Fruit fly (Drosophila melanogaster): ENCODE data around the gene NHP2.

NHP2 gene

DNA sequence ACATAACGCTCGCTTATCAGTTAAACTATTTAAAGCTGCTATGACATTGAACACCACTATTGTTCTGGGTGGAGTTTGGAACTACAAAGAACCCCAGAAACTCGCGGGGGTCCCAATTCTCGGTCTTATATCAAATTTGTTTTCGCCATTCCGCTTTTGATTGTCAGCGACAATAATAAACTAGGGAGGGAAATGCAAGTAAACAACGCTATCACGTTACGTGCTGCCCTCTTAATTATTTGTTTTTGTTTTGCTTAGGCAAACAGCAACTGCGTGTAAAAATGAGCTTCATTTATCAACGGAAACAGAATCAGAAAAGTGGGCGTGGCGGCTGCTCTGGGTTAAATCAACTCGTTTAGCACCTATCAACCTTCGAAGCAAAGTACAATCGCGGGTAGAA lies 21.8 kb downstream of the NHP2 start (continued):
- no peak for TF ChIP-seq dati (GFP tag; IDR thresholded peaks at IDR 0.05)
- TF ChIP-seq CG9215 (GFP tag; IDR thresholded peaks at IDR 0.05): no peak
- no peak for TF ChIP-seq Abd-B (GFP tag; optimal IDR thresholded peaks at IDR 0.05)

DNA sequence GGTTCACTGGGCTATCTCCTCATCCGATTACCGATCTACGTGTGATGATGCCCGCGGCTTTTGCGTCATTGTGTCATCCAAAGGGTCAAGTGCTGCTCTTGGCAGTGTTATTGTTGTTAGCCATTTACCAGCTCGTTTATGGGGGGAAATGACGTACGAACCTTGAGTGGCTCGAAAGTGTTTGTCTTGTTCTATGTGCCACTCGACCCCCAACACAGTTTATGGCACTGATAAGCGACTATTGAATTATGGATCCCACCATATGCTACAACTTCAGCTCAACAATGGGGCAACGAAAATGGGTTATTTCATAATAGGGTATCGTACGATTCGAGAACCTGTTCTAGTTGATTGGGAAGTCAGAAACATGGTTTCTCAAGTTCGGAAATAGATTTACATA lies 22.7 kb downstream of the NHP2 start:
- TF ChIP-seq vnd (GFP tag; IDR thresholded peaks at IDR 0.05; ENCODE audit: partially characterized antibody) (0 out of 3 replicates have a peak, but pooled peaks have one; percentile 22), exex (tag; optimal IDR thresholded peaks at IDR 0.05) (peak; percentile 10), D19B (GFP tag; optimal IDR thresholded peaks at IDR 0.05) (peak; percentile 25), Hr78 (GFP tag; optimal IDR thresholded peaks at IDR 0.05) (peak in 1 of 2 experiments; percentile 64), twi (tag; optimal IDR thresholded peaks at IDR 0.05) (peak; percentile 54), Lim3 (GFP tag; IDR thresholded peaks at IDR 0.05) (no peak), CG2678 (tag; optimal IDR thresholded peaks at IDR 0.05) (peak; percentile 3), B-H2 (GFP tag; optimal IDR thresholded peaks at IDR 0.05) (no peak), mirr (GFP tag; optimal IDR thresholded peaks at IDR 0.05) (peak; percentile 49), CG34376 (GFP tag; optimal IDR thresholded peaks at IDR 0.05) (peak; percentile 50), CG3163 (GFP tag; optimal IDR thresholded peaks at IDR 0.05) (no peak), Med (GFP tag) (peak; percentile 73), chinmo (GFP tag; IDR thresholded peaks at IDR 0.05; ENCODE audit: partially characterized antibody) (0 out of 4 replicates have a peak, but pooled peaks have one; percentile 67), Bgb (GFP tag; IDR thresholded peaks at IDR 0.05; ENCODE audit: partially characterized antibody) (no peak), CG12769 (tag; optimal IDR thresholded peaks at IDR 0.05) (peak; percentile 5), sug (tag; optimal IDR thresholded peaks at IDR 0.05) (peak; percentile 96)

DNA sequence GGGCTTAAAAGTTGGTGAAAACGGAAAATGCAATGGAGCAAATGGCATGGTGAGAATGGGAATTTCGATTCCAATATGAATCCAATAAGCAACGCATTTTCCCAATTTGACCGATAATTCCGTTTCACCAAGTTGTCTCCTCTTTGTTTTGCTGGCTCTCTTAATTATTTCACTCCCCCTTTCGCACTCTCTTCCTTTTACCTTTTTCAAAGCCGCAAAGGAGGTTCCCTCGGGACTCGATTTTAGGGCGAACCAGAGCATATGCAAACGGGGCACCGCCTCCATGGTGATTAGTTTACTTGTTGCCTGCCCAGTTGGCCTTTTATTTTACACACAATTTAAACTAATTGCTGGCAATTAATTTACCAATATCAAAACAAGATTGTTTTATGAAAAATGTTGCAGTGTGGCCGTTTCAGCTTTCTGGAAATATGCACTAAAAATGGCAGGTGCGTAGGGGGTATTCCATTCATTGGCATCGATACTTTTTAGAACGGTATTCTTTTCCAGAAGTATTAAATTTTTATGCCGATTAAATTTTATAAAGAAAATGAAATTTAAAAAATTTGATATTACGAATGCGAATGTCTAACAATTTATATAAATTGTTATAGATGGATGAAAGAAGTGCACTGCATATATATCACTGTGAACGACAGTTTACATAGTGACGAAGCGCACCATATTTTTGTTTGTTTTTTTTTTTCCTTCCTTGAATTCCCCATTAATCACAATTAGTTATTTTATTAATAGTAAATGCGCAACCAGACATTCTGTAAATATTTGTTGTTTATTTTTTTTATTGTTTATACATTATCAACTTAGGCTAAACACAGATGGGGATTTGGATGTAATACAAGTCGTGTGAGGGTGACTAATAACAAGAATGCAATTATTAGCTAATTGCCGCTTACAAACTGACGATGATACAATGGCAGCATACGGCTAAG lies 26.0 kb downstream of the NHP2 start, which contains the start of gene mop:
Gene mop, minus strand, starts transcription at position 419 of the 950 bp plus-strand sequence.
- peak; percentile 59 for TF ChIP-seq CG12104 (GFP tag; optimal IDR thresholded peaks at IDR 0.05)
- TF ChIP-seq HmgZ (tag; optimal IDR thresholded peaks at IDR 0.05): peak; percentile 8
- no peak for TF ChIP-seq Asciz (GFP tag; optimal IDR thresholded peaks at IDR 0.05)
- no peak for TF ChIP-seq psq (GFP tag; optimal IDR thresholded peaks at IDR 0.05)
- TF ChIP-seq grn (GFP tag; optimal IDR thresholded peaks at IDR 0.05): no peak
- peak; percentile 12 for TF ChIP-seq CG9609 (GFP tag; optimal IDR thresholded peaks at IDR 0.05)
- TF ChIP-seq CG7786 (GFP tag; optimal IDR thresholded peaks at IDR 0.05): no peak
- no peak for TF ChIP-seq pros (GFP tag; optimal IDR thresholded peaks at IDR 0.05)
- TF ChIP-seq pnt (GFP tag; optimal IDR thresholded peaks at IDR 0.05): no peak
- TF ChIP-seq MESR4 (GFP tag; optimal IDR thresholded peaks at IDR 0.05): peak; percentile 93
- TF ChIP-seq Mad (GFP tag; optimal IDR thresholded peaks at IDR 0.05): peak; percentile 3
- TF ChIP-seq CG12659 (GFP tag; optimal IDR thresholded peaks at IDR 0.05): peak; percentile 55
- TF ChIP-seq CG12744 (GFP tag; optimal IDR thresholded peaks at IDR 0.05): no peak
- TF ChIP-seq Meics (GFP tag; optimal IDR thresholded peaks at IDR 0.05): peak; percentile 96
- peak; percentile 24 for TF ChIP-seq scrt (GFP tag; optimal IDR thresholded peaks at IDR 0.05)
- TF ChIP-seq CG12155 (GFP tag; optimal IDR thresholded peaks at IDR 0.05): peak; percentile 44
- TF ChIP-seq CG8388 (GFP tag; optimal IDR thresholded peaks at IDR 0.05): peak; percentile 10
- peak; percentile 37; the same call in 1 of the 2 replicates for TF ChIP-seq CG11085 (GFP tag; IDR thresholded peaks at IDR 0.05)
- TF ChIP-seq CG1792 (GFP tag; optimal IDR thresholded peaks at IDR 0.05): no peak
- TF ChIP-seq Doc3 (GFP tag; IDR thresholded peaks at IDR 0.05; ENCODE audit: partially characterized antibody): peak; percentile 42; the same call in 1 of the 3 replicates
- TF ChIP-seq CG9932 (GFP tag; IDR thresholded peaks at IDR 0.05): peak; percentile 66
- no peak for TF ChIP-seq CG4730 (GFP tag; IDR thresholded peaks at IDR 0.05)
- peak; percentile 63 for TF ChIP-seq CG9797 (GFP tag; optimal IDR thresholded peaks at IDR 0.05)
- TF ChIP-seq sens (GFP tag): peak; percentile 60
- no peak for TF ChIP-seq Taf1 (GFP tag; IDR thresholded peaks at IDR 0.05)
- TF ChIP-seq gfzf (GFP tag; optimal IDR thresholded peaks at IDR 0.05): peak; percentile 79
- TF ChIP-seq CG15696 (tag; optimal IDR thresholded peaks at IDR 0.05): peak; percentile 34

Measured in whole organism, embryonic.